Fruit fly (Drosophila melanogaster): ENCODE results near the gene eIF4E1.
A peak's percentile ranks its signal among the peaks of the same experiment; 100 is the strongest.

The eIF4E1 gene

dm6 chr3L:9447239-9447777 lies 45.0 kb upstream of the eIF4E1 start:
- peak; percentile 26 for TF ChIP-seq ey (GFP tag; optimal IDR thresholded peaks at IDR 0.05)
- TF ChIP-seq br (GFP tag; optimal IDR thresholded peaks at IDR 0.05) = peak; percentile 25
- peak; percentile 49 for TF ChIP-seq fru (GFP tag; optimal IDR thresholded peaks at IDR 0.05)
- TF ChIP-seq h (GFP tag; optimal IDR thresholded peaks at IDR 0.05) = peak; percentile 45
- TF ChIP-seq psq (GFP tag; optimal IDR thresholded peaks at IDR 0.05) = peak; percentile 62
- no peak for TF ChIP-seq dl (GFP tag; optimal IDR thresholded peaks at IDR 0.05; ENCODE audit: insufficient read depth in 1 of 2, partially characterized antibody in 2 of 2)
- TF ChIP-seq GATAd (GFP tag; optimal IDR thresholded peaks at IDR 0.05) = no peak
- no peak for TF ChIP-seq jim (GFP tag; optimal IDR thresholded peaks at IDR 0.05)
- peak; percentile 16 for TF ChIP-seq Hnf4 (GFP tag; optimal IDR thresholded peaks at IDR 0.05)
- peak; percentile 12 to 61 for TF ChIP-seq foxo (GFP tag; optimal IDR thresholded peaks at IDR 0.05)
- no peak for TF ChIP-seq CG9705 (GFP tag; optimal IDR thresholded peaks at IDR 0.05)
- no peak for TF ChIP-seq Dfd (GFP tag; optimal IDR thresholded peaks at IDR 0.05)
- TF ChIP-seq brk (GFP tag; optimal IDR thresholded peaks at IDR 0.05) = no peak
- TF ChIP-seq Jra (GFP tag; optimal IDR thresholded peaks at IDR 0.05) = no peak
- TF ChIP-seq CrebA (GFP tag; optimal IDR thresholded peaks at IDR 0.05; ENCODE audit: borderline replicate concordance) = no peak
- TF ChIP-seq pan (optimal IDR thresholded peaks at IDR 0.05) = no peak

dm6 chr3L:9446731-9447238 lies 44.5 kb upstream of the eIF4E1 start, which contains the start of gene CG3529:
Gene CG3529, plus strand, starts transcription at chr3L:9446864.
- peak; percentile 12 for TF ChIP-seq CG9705 (GFP tag; optimal IDR thresholded peaks at IDR 0.05)
- TF ChIP-seq OdsH (GFP tag; optimal IDR thresholded peaks at IDR 0.05) = no peak
- TF ChIP-seq HLH106 (tag; optimal IDR thresholded peaks at IDR 0.05) = peak; percentile 56
- TF ChIP-seq CrebA (GFP tag; optimal IDR thresholded peaks at IDR 0.05; ENCODE audit: borderline replicate concordance) = no peak
- TF ChIP-seq ey (GFP tag; optimal IDR thresholded peaks at IDR 0.05) = peak; percentile 9
- TF ChIP-seq Sp1 (GFP tag; optimal IDR thresholded peaks at IDR 0.05) = peak; percentile 53
- TF ChIP-seq sage (GFP tag; optimal IDR thresholded peaks at IDR 0.05) = peak; percentile 28
- no peak for TF ChIP-seq Myc (optimal IDR thresholded peaks at IDR 0.05)
- peak; percentile 32 for TF ChIP-seq fru (GFP tag; optimal IDR thresholded peaks at IDR 0.05)
- TF ChIP-seq foxo (GFP tag; optimal IDR thresholded peaks at IDR 0.05) = peak in 1 of 2 experiments; percentile 38
- TF ChIP-seq dmrt93B (GFP tag; optimal IDR thresholded peaks at IDR 0.05) = no peak
- TF ChIP-seq jim (GFP tag; optimal IDR thresholded peaks at IDR 0.05) = peak; percentile 63
- TF ChIP-seq Dfd (GFP tag; optimal IDR thresholded peaks at IDR 0.05) = no peak
- no peak for TF ChIP-seq Rel (GFP tag; optimal IDR thresholded peaks at IDR 0.05)
- peak; percentile 61 for TF ChIP-seq Rel (tag; optimal IDR thresholded peaks at IDR 0.05)
- peak; percentile 36 for TF ChIP-seq rgr (GFP tag; optimal IDR thresholded peaks at IDR 0.05)
- TF ChIP-seq dl (GFP tag; optimal IDR thresholded peaks at IDR 0.05; ENCODE audit: insufficient read depth in 1 of 2, partially characterized antibody in 2 of 2) = no peak
- TF ChIP-seq Vsx2 (GFP tag; optimal IDR thresholded peaks at IDR 0.05; ENCODE audit: partially characterized antibody) = no peak
- TF ChIP-seq sv (GFP tag; optimal IDR thresholded peaks at IDR 0.05) = no peak
- TF ChIP-seq Hr78 (GFP tag; optimal IDR thresholded peaks at IDR 0.05) = no peak
- peak; percentile 41 for TF ChIP-seq brk (GFP tag; optimal IDR thresholded peaks at IDR 0.05)
- peak; percentile 26 for TF ChIP-seq Hnf4 (GFP tag; optimal IDR thresholded peaks at IDR 0.05)
- no peak for TF ChIP-seq dsf (GFP tag; optimal IDR thresholded peaks at IDR 0.05; ENCODE audit: borderline replicate concordance)
- no peak for TF ChIP-seq usp (GFP tag; optimal IDR thresholded peaks at IDR 0.05)
- no peak for TF ChIP-seq lola (GFP tag; optimal IDR thresholded peaks at IDR 0.05)

- TF ChIP-seq Hnf4 (GFP tag; optimal IDR thresholded peaks at IDR 0.05) (no peak), fru (GFP tag; optimal IDR thresholded peaks at IDR 0.05) (no peak), br (GFP tag; optimal IDR thresholded peaks at IDR 0.05) (no peak), jim (GFP tag; optimal IDR thresholded peaks at IDR 0.05) (no peak), CG32264 (GFP tag; optimal IDR thresholded peaks at IDR 0.05) (no peak), dl (GFP tag; optimal IDR thresholded peaks at IDR 0.05; ENCODE audit: insufficient read depth in 1 of 2, partially characterized antibody in 2 of 2) (no peak), Mio (GFP tag; optimal IDR thresholded peaks at IDR 0.05) (no peak), Vsx2 (GFP tag; optimal IDR thresholded peaks at IDR 0.05; ENCODE audit: partially characterized antibody) (no peak), pan (optimal IDR thresholded peaks at IDR 0.05) (no peak), Dif (GFP tag; optimal IDR thresholded peaks at IDR 0.05; ENCODE audit: partially characterized antibody) (no peak), CrebA (GFP tag; optimal IDR thresholded peaks at IDR 0.05; ENCODE audit: borderline replicate concordance) (no peak)
These were observed 40.5 kb upstream of the eIF4E1 start, which contains the start of gene Srg3 for dm6 chr3L:9442625-9443282. Gene Srg3, plus strand, starts transcription at chr3L:9443232.
